Worm (Caenorhabditis elegans) whole organism, L4/young adult: ENCODE results near the gene F38A5.22.

Experiments used
- W03F9.2 ChIP-seq: fragments of 150-350 bp; optimal IDR thresholded peaks from 2 replicates; lab custom pipeline; 2014; ENCODE audit warnings: missing biosample characterization, missing genetic modification characterization
- dao-5 ChIP-seq: sonication (generic microtip); optimal IDR thresholded peaks from 2 replicates; lab custom pipeline; 2016; ENCODE audit warnings: missing genotype, missing genetic modification characterization, moderate library complexity, missing compliant biosample characterization
- him-1 ChIP-seq: sonication (generic microtip); optimal IDR thresholded peaks from 2 replicates; lab custom pipeline; 2016; ENCODE audit warnings: missing genotype, missing genetic modification reagents, missing genetic modification characterization, missing compliant biosample characterization

- no peak for TF ChIP-seq him-1 (tag; lab: Kevin White, UChicago)
- no peak for TF ChIP-seq dao-5
- TF ChIP-seq W03F9.2 (tag; lab: Kevin White, UChicago), result no peak
Measured at ce11 chrIV:6606587-6606986, 10.8 kb upstream of the F38A5.22 start.
